Fruit fly (Drosophila melanogaster): ENCODE measurements around the gene chp.

Gene chp

dm6 chr3R:31196731-31197130, 13.8 kb downstream of the chp start, which contains the start of gene CG1544 (continued):
- TF ChIP-seq ftz-f1 (GFP tag; optimal IDR thresholded peaks at IDR 0.05) (peak; percentile 23), Xrp1 (GFP tag; IDR thresholded peaks at IDR 0.05) (no peak), CG5180 (GFP tag; optimal IDR thresholded peaks at IDR 0.05) (peak; percentile 89), NC2β (GFP tag; optimal IDR thresholded peaks at IDR 0.05) (no peak), Hr51 (GFP tag; optimal IDR thresholded peaks at IDR 0.05) (no peak), CG12219 (GFP tag; optimal IDR thresholded peaks at IDR 0.05) (no peak), al (GFP tag; IDR thresholded peaks at IDR 0.05) (no peak), CG11247 (GFP tag; IDR thresholded peaks at IDR 0.05) (no peak), psq (GFP tag; optimal IDR thresholded peaks at IDR 0.05) (no peak), CG18011 (GFP tag; optimal IDR thresholded peaks at IDR 0.05) (peak; percentile 26), cg (GFP tag; optimal IDR thresholded peaks at IDR 0.05) (peak; percentile 9), hkb (optimal IDR thresholded peaks at IDR 0.05) (no peak), hkb (GFP tag; IDR thresholded peaks at IDR 0.05) (peak; percentile 41; the same call in 1 of the 2 replicates), Hmr (GFP tag; optimal IDR thresholded peaks at IDR 0.05) (peak; percentile 17), CG34376 (GFP tag; optimal IDR thresholded peaks at IDR 0.05) (peak; percentile 93), lab (GFP tag; optimal IDR thresholded peaks at IDR 0.05) (peak; percentile 12), grn (GFP tag; optimal IDR thresholded peaks at IDR 0.05) (peak; percentile 69), CG12104 (GFP tag; optimal IDR thresholded peaks at IDR 0.05) (no peak), Deaf1 (tag; optimal IDR thresholded peaks at IDR 0.05) (peak; percentile 21), CG3065 (GFP tag; optimal IDR thresholded peaks at IDR 0.05) (peak; percentile 55), ATbp (GFP tag; optimal IDR thresholded peaks at IDR 0.05) (no peak), CG6689 (GFP tag; IDR thresholded peaks at IDR 0.05) (no peak), sens (GFP tag) (peak; percentile 38), chinmo (GFP tag; IDR thresholded peaks at IDR 0.05; ENCODE audit: partially characterized antibody) (0 out of 4 replicates have a peak, but pooled peaks have one; percentile 64), CG8765 (GFP tag; IDR thresholded peaks at IDR 0.05) (no peak), schlank (tag; optimal IDR thresholded peaks at IDR 0.05) (no peak), gsb (GFP tag; IDR thresholded peaks at IDR 0.05) (no peak), CG15601 (tag; optimal IDR thresholded peaks at IDR 0.05) (no peak), trem (tag; optimal IDR thresholded peaks at IDR 0.05) (no peak), org-1 (GFP tag; optimal IDR thresholded peaks at IDR 0.05) (no peak), gfzf (GFP tag; optimal IDR thresholded peaks at IDR 0.05) (no peak), CG34422 (GFP tag; IDR thresholded peaks at IDR 0.05) (peak; percentile 32; the same call in 1 of the 3 replicates), CG17612 (GFP tag; IDR thresholded peaks at IDR 0.05) (0 out of 2 replicates have a peak, but pooled peaks have one; percentile 15), Nf-YC (tag; optimal IDR thresholded peaks at IDR 0.05) (peak; percentile 45), CG15479 (GFP tag; optimal IDR thresholded peaks at IDR 0.05) (no peak), ci (GFP tag; IDR thresholded peaks at IDR 0.05) (peak; percentile 38; the same call in 1 of the 3 replicates), Hr78 (GFP tag; optimal IDR thresholded peaks at IDR 0.05) (peak in 1 of 2 experiments; percentile 50), Atf3 (GFP tag; optimal IDR thresholded peaks at IDR 0.05) (no peak), CG10543 (GFP tag; optimal IDR thresholded peaks at IDR 0.05) (peak; percentile 75), CG2678 (tag; optimal IDR thresholded peaks at IDR 0.05) (peak; percentile 6), Dref (GFP tag; IDR thresholded peaks at IDR 0.05) (no peak), mirr (GFP tag; optimal IDR thresholded peaks at IDR 0.05) (peak; percentile 96), HmgZ (tag; optimal IDR thresholded peaks at IDR 0.05) (peak; percentile 31), CG16779 (GFP tag; IDR thresholded peaks at IDR 0.05) (no peak), Taf1 (GFP tag; IDR thresholded peaks at IDR 0.05) (no peak), sob (GFP tag; IDR thresholded peaks at IDR 0.05) (no peak), CG1792 (GFP tag; optimal IDR thresholded peaks at IDR 0.05) (no peak), CG7357 (GFP tag; IDR thresholded peaks at IDR 0.05) (no peak), amos (GFP tag; IDR thresholded peaks at IDR 0.05; ENCODE audit: partially characterized antibody) (peak; percentile 34; the same call in 1 of the 2 replicates), CG8290 (GFP tag; optimal IDR thresholded peaks at IDR 0.05) (no peak), CG8290 (tag; optimal IDR thresholded peaks at IDR 0.05) (peak in 1 of 2 experiments; percentile 52)

Measured in whole organism, embryonic.